Worm (Caenorhabditis elegans) whole organism, mixed stage, embryonic: ENCODE data around the gene nhl-2.

Source experiments
- M03D4.4 ChIP-seq: sonication (generic microtip); optimal IDR thresholded peaks from 2 replicates; lab custom pipeline; 2017; ENCODE audit warnings: mild to moderate bottlenecking, missing genetic modification characterization, missing compliant biosample characterization
- blmp-1 ChIP-seq: fragments of 150-350 bp; optimal IDR thresholded peaks from 2 replicates; lab custom pipeline; 2014; ENCODE audit warnings: missing biosample characterization, missing genetic modification characterization
- ceh-43 ChIP-seq: fragments of 200-800 bp; sonication (Bioruptor generic); optimal IDR thresholded peaks from 2 replicates; lab custom pipeline; 2018; ENCODE audit warnings: mild to moderate bottlenecking, missing genetic modification characterization, moderate library complexity, missing compliant biosample characterization
- ceh-83 ChIP-seq: fragments of 200-800 bp; sonication (Bioruptor generic); optimal IDR thresholded peaks from 2 replicates; lab custom pipeline; 2018; ENCODE audit warnings: mild to moderate bottlenecking, missing genetic modification characterization, missing compliant biosample characterization
- cnd-1 ChIP-seq: fragments of 200-800 bp; sonication (Bioruptor generic); optimal IDR thresholded peaks from 2 replicates; lab custom pipeline; 2018; ENCODE audit warnings: mild to moderate bottlenecking, missing genetic modification characterization, missing compliant biosample characterization
- elt-1 ChIP-seq: sonication (generic microtip); optimal IDR thresholded peaks from 2 replicates; lab custom pipeline; 2017; ENCODE audit warnings: missing genetic modification characterization, mild to moderate bottlenecking, missing compliant biosample characterization, antibody characterized with exemption, moderate library complexity, borderline replicate concordance; ENCODE audit not compliant: insufficient read depth
- elt-3 ChIP-seq: fragments of 150-350 bp; optimal IDR thresholded peaks from 2 replicates; lab custom pipeline; 2014; ENCODE audit warnings: missing biosample characterization, missing genetic modification characterization
- ham-2 ChIP-seq: fragments of 200-800 bp; sonication (Bioruptor generic); optimal IDR thresholded peaks from 2 replicates; lab custom pipeline; 2018; ENCODE audit warnings: mild to moderate bottlenecking, missing genetic modification characterization, missing compliant biosample characterization
- hlh-1 ChIP-seq: fragments of 150-350 bp; optimal IDR thresholded peaks from 2 replicates; lab custom pipeline; 2014; ENCODE audit warnings: missing biosample characterization, missing genetic modification reagents, missing genetic modification characterization
- lin-13 ChIP-seq: fragments of 150-350 bp; optimal IDR thresholded peaks from 2 replicates; lab custom pipeline; 2014; ENCODE audit warnings: missing biosample characterization, missing genetic modification characterization
- lin-32 ChIP-seq: fragments of 200-800 bp; sonication (Bioruptor generic); optimal IDR thresholded peaks from 2 replicates; lab custom pipeline; 2018; ENCODE audit warnings: mild to moderate bottlenecking, missing genetic modification characterization, missing compliant biosample characterization
- mab-5 ChIP-seq: fragments of 150-350 bp; optimal IDR thresholded peaks from 2 replicates; lab custom pipeline; 2014; ENCODE audit warnings: missing biosample characterization, missing genetic modification characterization
- mep-1 ChIP-seq: fragments of 150-350 bp; optimal IDR thresholded peaks from 2 replicates; lab custom pipeline; 2017; ENCODE audit warnings: missing biosample characterization, missing genetic modification reagents, missing genetic modification characterization, inconsistent platforms
- nhr-12 ChIP-seq: fragments of 150-350 bp; optimal IDR thresholded peaks from 2 replicates; lab custom pipeline; 2014; ENCODE audit warnings: missing biosample characterization, missing genetic modification characterization
- nhr-2 ChIP-seq: fragments of 150-350 bp; optimal IDR thresholded peaks from 2 replicates; lab custom pipeline; 2014; ENCODE audit warnings: missing biosample characterization, missing genetic modification characterization
- nhr-237 ChIP-seq: fragments of 150-350 bp; optimal IDR thresholded peaks from 2 replicates; lab custom pipeline; 2014; ENCODE audit warnings: missing biosample characterization, missing genetic modification characterization
- nhr-28 ChIP-seq: fragments of 150-350 bp; optimal IDR thresholded peaks from 2 replicates; lab custom pipeline; 2014; ENCODE audit warnings: missing biosample characterization, missing genetic modification characterization
- nhr-76 ChIP-seq: sonication (generic microtip); optimal IDR thresholded peaks from 2 replicates; lab custom pipeline; 2017; ENCODE audit warnings: missing biosample characterization, missing genetic modification characterization
- pha-4 ChIP-seq: fragments of 150-350 bp; optimal IDR thresholded peaks from 2 replicates; lab custom pipeline; 2018; ENCODE audit warnings: missing biosample characterization, missing genetic modification reagents, missing genetic modification characterization
- sem-2 ChIP-seq: fragments of 200-800 bp; sonication (Bioruptor generic); optimal IDR thresholded peaks from 2 replicates; lab custom pipeline; 2018; ENCODE audit warnings: mild to moderate bottlenecking, missing genetic modification characterization, missing compliant biosample characterization
- sptf-1 ChIP-seq: sonication (generic microtip); optimal IDR thresholded peaks from 2 replicates; lab custom pipeline; 2017; ENCODE audit warnings: mild to moderate bottlenecking, missing genetic modification characterization, moderate library complexity, missing compliant biosample characterization
- tbx-8 ChIP-seq: fragments of 200-800 bp; sonication (Bioruptor generic); optimal IDR thresholded peaks from 2 replicates; lab custom pipeline; 2018; ENCODE audit warnings: mild to moderate bottlenecking, missing genetic modification characterization, moderate library complexity, missing compliant biosample characterization
- unc-120 ChIP-seq: sonication (generic microtip); optimal IDR thresholded peaks from 2 replicates; lab custom pipeline; 2017; ENCODE audit warnings: missing genetic modification characterization, missing compliant biosample characterization; ENCODE audit not compliant: poor library complexity, severe bottlenecking
- unc-39 ChIP-seq: fragments of 150-350 bp; optimal IDR thresholded peaks from 2 replicates; lab custom pipeline; 2014; ENCODE audit warnings: missing biosample characterization, missing genetic modification characterization
- unc-62 ChIP-seq: fragments of 150-350 bp; optimal IDR thresholded peaks from 2 replicates; lab custom pipeline; 2014; ENCODE audit warnings: missing biosample characterization, missing genetic modification reagents, missing genetic modification characterization
- ztf-11 ChIP-seq: fragments of 150-350 bp; optimal IDR thresholded peaks from 2 replicates; lab custom pipeline; 2014; ENCODE audit warnings: missing biosample characterization, missing genetic modification characterization

Gene nhl-2

DNA sequence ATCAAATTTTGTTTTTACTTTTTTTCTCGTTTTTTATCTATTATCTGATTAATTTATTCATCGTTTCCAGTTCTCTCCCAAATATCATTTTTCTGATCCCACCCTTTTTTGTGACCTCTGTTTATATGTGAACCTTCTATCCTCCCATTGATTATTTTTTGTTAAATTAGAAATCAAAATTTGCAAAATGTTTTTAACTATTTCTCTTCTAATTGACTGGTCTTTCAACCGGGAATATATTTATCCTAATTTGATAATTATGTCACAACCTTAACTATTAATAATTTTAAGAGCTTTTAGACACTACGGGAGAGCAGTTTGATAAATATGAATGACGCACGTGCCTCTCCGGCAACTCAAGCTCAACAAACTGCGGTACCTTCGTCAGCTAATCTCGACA, 45.3 kb upstream of the nhl-2 start, which contains the start of gene ntl-9:
Gene ntl-9 (plus strand): TSS at position 301 of the 400 bp plus-strand sequence.
- TF ChIP-seq blmp-1 (no peak), nhr-28 (tag; lab: Kevin White, UChicago) (no peak), mep-1 (tag; lab: Kevin White, UChicago) (no peak), unc-62 (no peak), ceh-43 (GFP tag; lab: Kevin White, UChicago) (no peak), nhr-12 (tag; lab: Kevin White, UChicago) (no peak), ham-2 (GFP tag; lab: Kevin White, UChicago) (no peak), tbx-8 (GFP tag; lab: Kevin White, UChicago) (no peak), lin-13 (tag; lab: Kevin White, UChicago) (no peak), ceh-83 (GFP tag; lab: Kevin White, UChicago) (no peak), lin-32 (GFP tag; lab: Kevin White, UChicago) (no peak), M03D4.4 (tag; lab: Kevin White, UChicago) (no peak), elt-3 (tag; lab: Kevin White, UChicago) (no peak), hlh-1 (no peak)

DNA sequence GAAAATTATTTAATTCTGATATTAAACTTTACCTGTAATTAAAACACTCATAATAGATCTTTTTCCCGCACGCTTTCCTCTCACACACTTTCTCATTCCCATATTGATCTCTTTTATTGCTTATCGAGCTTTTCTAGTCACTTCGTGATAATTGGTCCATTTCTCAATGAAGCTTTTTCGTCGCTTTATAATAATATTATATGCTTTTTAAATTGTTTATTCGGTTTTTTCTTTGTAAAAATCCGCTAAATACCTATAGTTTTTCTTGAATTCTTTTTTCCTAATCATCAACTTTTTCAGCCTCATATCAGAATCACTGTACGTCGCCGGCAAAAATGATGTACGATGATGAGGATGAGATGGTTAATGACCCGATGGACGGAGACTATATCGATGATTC, 40.4 kb upstream of the nhl-2 start, which contains the start of gene rpb-2:
Gene rpb-2 (plus strand): TSS at position 301 of the 400 bp plus-strand sequence.
- TF ChIP-seq nhr-2 (tag; lab: Kevin White, UChicago) (no peak), sem-2 (GFP tag; lab: Kevin White, UChicago) (no peak), cnd-1 (no peak), mab-5 (tag; lab: Kevin White, UChicago) (no peak), nhr-237 (tag; lab: Kevin White, UChicago) (no peak), ceh-83 (GFP tag; lab: Kevin White, UChicago) (no peak), lin-32 (GFP tag; lab: Kevin White, UChicago) (no peak), elt-3 (tag; lab: Kevin White, UChicago) (no peak), lin-13 (tag; lab: Kevin White, UChicago) (no peak), unc-62 (no peak), nhr-12 (tag; lab: Kevin White, UChicago) (no peak), sptf-1 (tag; lab: Kevin White, UChicago) (no peak), blmp-1 (no peak), nhr-28 (tag; lab: Kevin White, UChicago) (no peak)
- TF ChIP-seq, all 35 proteins: peak for 0

DNA sequence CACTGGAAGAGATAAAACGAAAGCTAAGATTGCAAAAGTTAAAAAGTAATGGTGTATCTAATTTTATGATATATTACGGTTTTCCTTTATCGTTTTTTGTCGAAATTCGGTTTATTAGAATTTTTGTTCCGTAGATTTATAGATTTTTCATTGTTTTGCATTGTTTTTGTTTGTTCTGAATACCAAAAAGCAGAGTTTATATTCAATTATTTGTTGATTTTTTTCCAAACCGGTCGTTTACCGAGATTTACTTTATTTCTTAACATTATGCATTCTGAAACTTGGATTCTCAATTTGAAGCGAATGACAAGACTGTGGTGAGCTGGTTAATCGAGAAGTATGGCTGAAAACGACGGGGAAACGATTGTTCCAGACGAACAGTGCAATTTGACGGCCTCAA, 38.1 kb upstream of the nhl-2 start, which contains the start of gene fsn-1:
Gene fsn-1 (plus strand): TSS at position 301 of the 400 bp plus-strand sequence.
- no peak for TF ChIP-seq mab-5 (tag; lab: Kevin White, UChicago)
- TF ChIP-seq ztf-11 (tag; lab: Kevin White, UChicago): no peak
- TF ChIP-seq nhr-76 (tag; lab: Kevin White, UChicago): no peak
- TF ChIP-seq nhr-28 (tag; lab: Kevin White, UChicago): no peak
- no peak for TF ChIP-seq unc-39 (tag; lab: Kevin White, UChicago)
- TF ChIP-seq nhr-2 (tag; lab: Kevin White, UChicago): no peak
- TF ChIP-seq nhr-237 (tag; lab: Kevin White, UChicago): no peak
- TF ChIP-seq pha-4 (tag; lab: Kevin White, UChicago): no peak

DNA sequence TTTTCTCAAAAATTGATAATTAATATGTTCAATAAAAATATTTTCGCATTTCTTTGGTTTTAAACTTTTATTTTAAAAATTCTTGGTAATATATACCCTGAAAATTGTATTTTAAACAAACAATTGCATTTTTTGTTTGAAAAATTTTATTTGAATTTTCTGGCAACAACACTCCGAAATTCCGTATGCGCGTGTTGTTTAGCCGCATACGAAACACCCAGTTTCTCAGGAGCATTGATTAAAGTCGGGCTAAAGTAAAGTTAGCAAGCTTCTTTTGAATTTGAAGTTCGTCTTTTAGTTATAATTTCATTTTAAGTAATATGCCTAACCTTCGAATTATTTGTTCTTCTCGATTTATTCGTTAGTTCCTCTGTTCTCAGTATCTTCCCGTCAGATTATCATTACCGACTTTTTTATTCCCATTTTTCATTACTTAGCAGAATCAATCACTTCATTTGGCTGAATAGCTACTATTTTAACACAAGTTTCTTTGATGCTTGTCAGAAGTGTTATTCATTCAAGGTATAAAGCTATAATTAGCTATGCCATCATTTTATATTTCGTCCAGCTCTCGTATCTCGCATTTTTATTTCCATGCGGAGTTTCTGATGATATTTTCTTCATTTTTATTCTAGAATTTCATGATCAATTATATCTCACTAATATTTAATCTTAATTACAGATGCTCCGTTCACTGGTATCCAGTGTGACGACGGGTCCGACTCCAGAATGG, 36.2 kb upstream of the nhl-2 start, which contains the start of gene mrps-18C:
Gene mrps-18C (plus strand): TSS at position 683 of the 733 bp plus-strand sequence.
- TF ChIP-seq sem-2 (GFP tag; lab: Kevin White, UChicago) (no peak), cnd-1 (no peak), unc-62 (no peak), mep-1 (tag; lab: Kevin White, UChicago) (no peak), elt-1 (tag; lab: Kevin White, UChicago) (no peak), lin-13 (tag; lab: Kevin White, UChicago) (no peak), mab-5 (tag; lab: Kevin White, UChicago) (no peak), hlh-1 (no peak), nhr-12 (tag; lab: Kevin White, UChicago) (no peak), ceh-83 (GFP tag; lab: Kevin White, UChicago) (no peak)

DNA sequence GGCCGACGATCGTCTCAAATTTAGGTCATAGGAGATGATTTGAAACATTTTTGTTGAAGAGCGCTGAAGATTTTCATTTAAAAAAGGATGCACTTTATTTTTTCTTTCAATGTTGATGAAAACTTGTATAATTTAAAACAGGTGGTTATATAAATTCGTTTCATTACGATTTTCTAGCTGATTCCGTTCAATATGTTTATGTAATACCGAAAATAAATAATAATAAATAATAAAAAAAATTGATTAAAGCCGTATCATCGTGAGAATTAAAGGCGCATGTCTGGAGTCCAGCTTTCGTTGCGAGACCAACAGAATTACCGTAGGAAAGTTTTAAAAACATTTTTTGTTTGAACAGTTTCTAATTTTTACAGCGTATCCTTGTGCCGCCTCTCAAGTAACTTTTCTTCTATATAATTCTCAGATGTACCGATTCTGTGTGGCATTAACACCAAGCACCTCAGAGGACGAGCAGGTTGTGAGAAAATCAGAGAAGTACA, 33.4 kb upstream of the nhl-2 start, which contains the start of the genes C26E6.12 and eri-9:
Gene C26E6.12 (minus strand): TSS at position 51 of the 497 bp plus-strand sequence.
Gene eri-9 (plus strand): TSS at position 248 of the 497 bp plus-strand sequence.
- TF ChIP-seq nhr-12 (tag; lab: Kevin White, UChicago) (no peak), nhr-237 (tag; lab: Kevin White, UChicago) (no peak), ham-2 (GFP tag; lab: Kevin White, UChicago) (no peak), unc-39 (tag; lab: Kevin White, UChicago) (no peak), nhr-76 (tag; lab: Kevin White, UChicago) (no peak), sem-2 (GFP tag; lab: Kevin White, UChicago) (no peak), lin-32 (GFP tag; lab: Kevin White, UChicago) (no peak), elt-1 (tag; lab: Kevin White, UChicago) (no peak), unc-120 (tag; lab: Kevin White, UChicago) (no peak)
